Worm (Caenorhabditis elegans) whole organism, L2 larva: ENCODE data around the gene F10E9.3.
"Not testable (repeated sequence)": the region's sequence is repeated elsewhere in the genome, so short reads cannot be mapped to it uniquely, and the experiment has no call there.

Source experiments
- C34F6.9 ChIP-seq: fragments of 150-350 bp; optimal IDR thresholded peaks from 2 replicates; lab custom pipeline; 2014; ENCODE audit warnings: missing biosample characterization, missing genetic modification characterization
- R02D3.7 ChIP-seq: fragments of 150-350 bp; optimal IDR thresholded peaks from 2 replicates; lab custom pipeline; 2014; ENCODE audit warnings: missing biosample characterization, missing genetic modification characterization
- ZK546.5 ChIP-seq: sonication (generic microtip); optimal IDR thresholded peaks from 2 replicates; lab custom pipeline; 2017; ENCODE audit warnings: missing biosample characterization, missing genetic modification characterization
- alr-1 ChIP-seq: fragments of 150-350 bp; optimal IDR thresholded peaks from 2 replicates; lab custom pipeline; 2014; ENCODE audit warnings: missing biosample characterization, missing genetic modification characterization
- aly-2 ChIP-seq: fragments of 150-350 bp; optimal IDR thresholded peaks from 2 replicates; lab custom pipeline; 2014; ENCODE audit warnings: missing biosample characterization, missing genetic modification characterization
- blmp-1 ChIP-seq: sonication (generic microtip); optimal IDR thresholded peaks from 2 replicates; lab custom pipeline; 2017; ENCODE audit warnings: missing genetic modification characterization, mild to moderate bottlenecking, missing compliant biosample characterization, antibody characterized with exemption, moderate library complexity; ENCODE audit not compliant: insufficient read depth
- dmd-4 ChIP-seq: sonication (generic microtip); optimal IDR thresholded peaks from 2 replicates; lab custom pipeline; 2017; ENCODE audit warnings: missing biosample characterization, missing genetic modification characterization
- egl-27 ChIP-seq: sonication (generic microtip); optimal IDR thresholded peaks from 3 replicates; lab custom pipeline; 2017; ENCODE audit warnings: missing biosample characterization, missing genetic modification reagents, missing genetic modification characterization
- elt-1 ChIP-seq: fragments of 150-350 bp; optimal IDR thresholded peaks from 2 replicates; lab custom pipeline; 2014; ENCODE audit warnings: missing biosample characterization, missing genetic modification characterization
- elt-3 ChIP-seq: sonication (generic microtip); optimal IDR thresholded peaks from 2 replicates; lab custom pipeline; 2017; ENCODE audit warnings: missing biosample characterization, missing genetic modification characterization
- fos-1 ChIP-seq: fragments of 150-350 bp; optimal IDR thresholded peaks from 2 replicates; lab custom pipeline; 2014; ENCODE audit warnings: missing biosample characterization, missing genetic modification characterization
- gmeb-1 ChIP-seq: fragments of 150-350 bp; optimal IDR thresholded peaks from 2 replicates; lab custom pipeline; 2014; ENCODE audit warnings: missing biosample characterization, missing genetic modification characterization
- lin-11 ChIP-seq: fragments of 150-350 bp; sonication (generic microtip); optimal IDR thresholded peaks from 2 replicates; lab custom pipeline; 2014; ENCODE audit warnings: missing biosample characterization, missing genetic modification characterization, inconsistent platforms, mixed read lengths
- lsy-2 ChIP-seq, 2 experiments: fragments of 150-350 bp in 1 of 2; sonication (generic microtip) in 1 of 2; optimal IDR thresholded peaks; 2 replicates each; lab custom pipeline; 2014 to 2017; ENCODE audit warnings: missing biosample characterization in 2 of 2, missing genetic modification characterization in 2 of 2
- mab-5 ChIP-seq: fragments of 150-350 bp; optimal IDR thresholded peaks from 2 replicates; lab custom pipeline; 2014; ENCODE audit warnings: missing biosample characterization, missing genetic modification characterization
- mbf-1 ChIP-seq: sonication (generic microtip); optimal IDR thresholded peaks from 2 replicates; lab custom pipeline; 2017; ENCODE audit warnings: missing biosample characterization, missing genetic modification characterization
- nhr-10 ChIP-seq: sonication (generic microtip); optimal IDR thresholded peaks from 2 replicates; lab custom pipeline; 2017; ENCODE audit warnings: missing biosample characterization, missing genetic modification characterization
- nhr-11 ChIP-seq: fragments of 150-350 bp; optimal IDR thresholded peaks from 2 replicates; lab custom pipeline; 2014; ENCODE audit warnings: missing biosample characterization, missing genetic modification characterization
- nhr-129 ChIP-seq: fragments of 150-350 bp; optimal IDR thresholded peaks from 2 replicates; lab custom pipeline; 2014; ENCODE audit warnings: missing biosample characterization, missing genetic modification characterization
- nhr-21 ChIP-seq: fragments of 150-350 bp; optimal IDR thresholded peaks from 2 replicates; lab custom pipeline; 2014; ENCODE audit warnings: missing biosample characterization, missing genetic modification characterization
- nhr-23 ChIP-seq: fragments of 150-350 bp; optimal IDR thresholded peaks from 2 replicates; lab custom pipeline; 2014; ENCODE audit warnings: missing biosample characterization, missing genetic modification reagents, missing genetic modification characterization
- nhr-237 ChIP-seq: fragments of 150-350 bp; optimal IDR thresholded peaks from 2 replicates; lab custom pipeline; 2014; ENCODE audit warnings: missing biosample characterization, missing genetic modification characterization
- nhr-25 ChIP-seq: fragments of 150-350 bp; sonication (generic microtip); optimal IDR thresholded peaks from 3 replicates; lab custom pipeline; 2014; ENCODE audit warnings: missing biosample characterization, missing genetic modification characterization
- nhr-6 ChIP-seq: fragments of 150-350 bp; optimal IDR thresholded peaks from 2 replicates; lab custom pipeline; 2014; ENCODE audit warnings: missing biosample characterization, missing genetic modification characterization
- nhr-77 ChIP-seq: fragments of 150-350 bp; optimal IDR thresholded peaks from 2 replicates; lab custom pipeline; 2014; ENCODE audit warnings: missing biosample characterization, missing genetic modification characterization
- sem-4 ChIP-seq: fragments of 150-350 bp; optimal IDR thresholded peaks from 2 replicates; lab custom pipeline; 2014; ENCODE audit warnings: missing biosample characterization, missing genetic modification reagents, missing genetic modification characterization
- skn-1 ChIP-seq: sonication (generic microtip); optimal IDR thresholded peaks from 2 replicates; lab custom pipeline; 2017; ENCODE audit warnings: missing biosample characterization, missing genetic modification characterization
- sma-3 ChIP-seq: sonication (generic microtip); optimal IDR thresholded peaks from 2 replicates; lab custom pipeline; 2016; ENCODE audit warnings: missing genetic modification reagents, missing genetic modification characterization, missing compliant biosample characterization
- sma-9 ChIP-seq, 2 experiments: fragments of 150-350 bp in 1 of 2; sonication (generic microtip) in 1 of 2; optimal IDR thresholded peaks; 2 replicates each; lab custom pipeline; 2014 to 2016; ENCODE audit warnings: missing genetic modification characterization in 2 of 2, mild to moderate bottlenecking in 1 of 2, missing biosample characterization in 1 of 2, missing compliant biosample characterization in 1 of 2, missing genetic modification reagents in 1 of 2, moderate library complexity in 1 of 2
- snpc-4 ChIP-seq: fragments of 150-350 bp; optimal IDR thresholded peaks from 2 replicates; lab custom pipeline; 2014; ENCODE audit warnings: missing biosample characterization, missing genetic modification characterization
- unc-39 ChIP-seq: fragments of 150-350 bp; optimal IDR thresholded peaks from 2 replicates; lab custom pipeline; 2014; ENCODE audit warnings: missing biosample characterization, missing genetic modification characterization
- unc-55 ChIP-seq: fragments of 150-350 bp; sonication (generic microtip); optimal IDR thresholded peaks from 3 replicates; lab custom pipeline; 2014; ENCODE audit warnings: missing biosample characterization, missing genetic modification reagents, missing genetic modification characterization
- ztf-11 ChIP-seq: sonication (generic microtip); optimal IDR thresholded peaks from 2 replicates; lab custom pipeline; 2017; ENCODE audit warnings: missing biosample characterization, missing genetic modification characterization

The F10E9.3 gene

ce11 chrIII:8331779-8332178, 21.0 kb downstream of the F10E9.3 start, which contains the start of the genes mrps-18A and ZC262.2:
mrps-18A (minus strand) TSS chrIII:8331919.
ZC262.2 (plus strand) TSS chrIII:8332062.
- TF ChIP-seq unc-39 (tag; lab: Kevin White, UChicago), result no peak
- peak; percentile 21 for TF ChIP-seq nhr-129 (tag; lab: Kevin White, UChicago)
- no peak for TF ChIP-seq mbf-1
- no peak for TF ChIP-seq nhr-77 (tag; lab: Kevin White, UChicago)
- TF ChIP-seq nhr-10 (tag; lab: Kevin White, UChicago), result no peak
- TF ChIP-seq skn-1 (tag; lab: Kevin White, UChicago), result no peak
- no peak for TF ChIP-seq snpc-4
- no peak for TF ChIP-seq elt-1 (tag; lab: Kevin White, UChicago)
- no peak for TF ChIP-seq nhr-25 (tag; lab: Kevin White, UChicago)
- no peak for TF ChIP-seq alr-1
- TF ChIP-seq nhr-21 (tag; lab: Kevin White, UChicago), result no peak
- TF ChIP-seq blmp-1 (tag; lab: Kevin White, UChicago), result no peak
- TF ChIP-seq ZK546.5 (tag; lab: Kevin White, UChicago), result no peak
- TF ChIP-seq ztf-11, result no peak
- no peak for TF ChIP-seq fos-1 (tag; lab: Kevin White, UChicago)
- no peak for TF ChIP-seq lin-11 (tag; lab: Kevin White, UChicago)
- no peak for TF ChIP-seq sma-3 (GFP tag; lab: Kevin White, UChicago)
- no peak for TF ChIP-seq elt-3 (tag; lab: Kevin White, UChicago)
- no peak for TF ChIP-seq sma-9 (GFP tag; optimal IDR thresholded peaks at IDR 0.05; lab: Kevin White, UChicago)
- no peak for TF ChIP-seq sma-9 (tag; optimal IDR thresholded peaks at IDR 0.05; lab: Kevin White, UChicago)
- no peak for TF ChIP-seq gmeb-1 (tag; lab: Kevin White, UChicago)
- no peak for TF ChIP-seq egl-27 (tag; lab: Kevin White, UChicago)
- TF ChIP-seq lsy-2 (tag; optimal IDR thresholded peaks at IDR 0.05; lab: Kevin White, UChicago), result peak; percentile 73 to 97
- no peak for TF ChIP-seq sem-4 (tag; lab: Kevin White, UChicago)
- peak; percentile 31 for TF ChIP-seq C34F6.9 (tag; lab: Kevin White, UChicago)
- no peak for TF ChIP-seq mab-5
- TF ChIP-seq dmd-4 (tag; lab: Kevin White, UChicago), result no peak

DNA sequence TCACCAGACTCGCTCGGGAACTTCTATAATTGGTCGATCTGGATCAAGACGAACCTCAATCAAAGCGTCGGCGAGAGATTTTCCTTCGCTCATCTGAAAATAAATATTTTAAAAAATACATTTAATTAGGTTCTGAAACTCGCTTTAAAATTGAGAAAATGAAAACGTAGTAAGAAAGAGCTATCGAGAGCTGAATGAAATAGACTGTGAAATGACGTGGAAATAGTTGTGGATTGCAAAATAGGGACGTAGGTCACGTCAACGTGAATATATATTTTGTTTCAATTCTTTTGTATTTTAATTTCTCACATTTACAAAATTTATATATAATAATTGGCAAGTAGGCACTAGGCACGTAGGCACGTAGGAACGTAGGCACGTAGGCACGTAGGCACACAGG, 23.6 kb downstream of the F10E9.3 start, which contains the start of gene ZC262.4:
Gene ZC262.4, minus strand, starts transcription at position 101 of the 400 bp plus-strand sequence.
- TF ChIP-seq ZK546.5 (tag; lab: Kevin White, UChicago) (no peak), unc-55 (GFP tag; lab: Kevin White, UChicago) (no peak), nhr-23 (tag; lab: Kevin White, UChicago) (no peak), nhr-11 (tag; lab: Kevin White, UChicago) (no peak), sma-3 (GFP tag; lab: Kevin White, UChicago) (no peak)

- TF ChIP-seq nhr-6; R02D3.7; nhr-237 (tag; lab: Kevin White, UChicago): not testable (repeated sequence)
These were observed 28.6 kb downstream of the F10E9.3 start, which contains the start of gene clc-28 for ce11 chrIII:8339372-8339771. clc-28 (minus strand) TSS chrIII:8339472.

DNA sequence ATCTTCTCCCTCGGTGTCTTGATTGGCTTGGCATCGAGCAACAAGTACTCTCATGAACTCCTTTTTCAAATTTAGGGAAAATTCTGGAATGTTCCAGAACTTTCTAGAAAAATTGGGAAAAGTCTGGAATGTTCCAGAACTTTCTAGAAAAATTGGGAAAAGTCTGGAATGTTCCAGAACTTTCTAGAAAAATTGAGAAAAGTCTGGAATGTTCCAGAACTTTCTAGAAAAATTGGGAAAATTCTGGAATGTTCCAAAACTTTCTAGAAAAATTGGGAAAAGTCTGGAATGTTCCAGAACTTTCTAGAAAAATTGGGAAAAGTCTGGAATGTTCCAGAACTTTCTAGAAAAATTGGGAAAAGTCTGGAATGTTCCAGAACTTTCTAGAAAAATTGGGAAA, 33.5 kb downstream of the F10E9.3 start, which contains the start of gene ZC262.7:
Gene ZC262.7, minus strand, starts transcription at position 54 of the 400 bp plus-strand sequence.
- not testable (repeated sequence) for TF ChIP-seq aly-2 (tag; lab: Kevin White, UChicago); unc-55 (GFP tag; lab: Kevin White, UChicago); alr-1
- TF ChIP-seq, all 48 proteins: peak for 0; not testable (repeated sequence) for 48

- not testable (repeated sequence) for TF ChIP-seq nhr-21 (tag; lab: Kevin White, UChicago); nhr-6; nhr-129 (tag; lab: Kevin White, UChicago)
These were observed 37.0 kb downstream of the F10E9.3 start, which contains the start of gene clc-29 for ce11 chrIII:8347822-8348221. clc-29 (minus strand) TSS chrIII:8347922.
